Fruit fly (Drosophila melanogaster) whole organism, embryonic: ENCODE results near the gene CG3301.
A peak's percentile ranks its signal among the peaks of the same experiment; 100 is the strongest.

ENCODE experiments used
- Adf1 ChIP-seq: fragments of 200-800 bp; sonication (Bioruptor generic); IDR thresholded peaks from 2 replicates; pipeline ENCODE4 v1.3.6; 2022; ENCODE audit warnings: missing biosample characterization, missing genetic modification characterization
- B-H2 ChIP-seq: fragments of 200-800 bp; sonication (Bioruptor generic); optimal IDR thresholded peaks from 2 replicates; lab custom pipeline; 2018; ENCODE audit warnings: missing biosample characterization, mild to moderate bottlenecking, missing genetic modification characterization
- Bgb ChIP-seq: fragments of 200-800 bp; sonication (Bioruptor generic); IDR thresholded peaks from 2 replicates; pipeline ENCODE4 v1.3.6; 2022; ENCODE audit warnings: missing biosample characterization, missing genetic modification characterization; ENCODE audit not compliant: partially characterized antibody
- CG10366 ChIP-seq: fragments of 200-800 bp; sonication (Bioruptor generic); IDR thresholded peaks from 2 replicates; pipeline ENCODE4 v1.3.6; 2022; ENCODE audit warnings: missing biosample characterization, missing genetic modification characterization
- CG10959 ChIP-seq: fragments of 200-800 bp; sonication (Bioruptor generic); IDR thresholded peaks from 2 replicates; pipeline ENCODE4 v1.3.6; 2022; ENCODE audit warnings: missing biosample characterization, missing genetic modification characterization
- CG12155 ChIP-seq: fragments of 200-800 bp; sonication (Bioruptor generic); optimal IDR thresholded peaks from 3 replicates; lab custom pipeline; 2016; ENCODE audit warnings: missing biosample characterization, missing genetic modification characterization
- CG13424 ChIP-seq: fragments of 200-800 bp; sonication (Bioruptor generic); optimal IDR thresholded peaks from 2 replicates; lab custom pipeline; 2019; ENCODE audit warnings: missing biosample characterization, mild to moderate bottlenecking, missing genetic modification characterization, moderate library complexity
- CG14710 ChIP-seq: fragments of 200-800 bp; sonication (Bioruptor generic); optimal IDR thresholded peaks from 3 replicates; lab custom pipeline; 2019; ENCODE audit warnings: missing biosample characterization, mild to moderate bottlenecking, missing genetic modification characterization, moderate library complexity
- CG1602 ChIP-seq: fragments of 200-800 bp; sonication (Bioruptor generic); optimal IDR thresholded peaks from 3 replicates; lab custom pipeline; 2016; ENCODE audit warnings: missing biosample characterization, missing genetic modification characterization
- CG17568 ChIP-seq: fragments of 200-800 bp; sonication (Bioruptor generic); optimal IDR thresholded peaks from 2 replicates; lab custom pipeline; 2018; ENCODE audit warnings: missing biosample characterization, mild to moderate bottlenecking, missing genetic modification characterization, moderate library complexity
- CG18476 ChIP-seq: fragments of 200-800 bp; sonication (Bioruptor generic); optimal IDR thresholded peaks from 2 replicates; lab custom pipeline; 2016; ENCODE audit warnings: missing biosample characterization, mild to moderate bottlenecking, missing genetic modification characterization
- CG2129 ChIP-seq: fragments of 200-800 bp; sonication (Bioruptor generic); IDR thresholded peaks from 2 replicates; pipeline ENCODE4 v1.3.6; 2022; ENCODE audit warnings: missing biosample characterization, missing genetic modification characterization; ENCODE audit not compliant: partially characterized antibody
- CG2199 ChIP-seq: fragments of 200-800 bp; sonication (Bioruptor generic); IDR thresholded peaks from 3 replicates; pipeline ENCODE4 v1.3.6; 2022; ENCODE audit warnings: missing biosample characterization, missing genetic modification characterization
- CG2712 ChIP-seq: fragments of 200-800 bp; optimal IDR thresholded peaks from 3 replicates; lab custom pipeline; 2019; ENCODE audit warnings: missing biosample characterization, mild to moderate bottlenecking, missing genetic modification characterization, moderate library complexity
- CG30403 ChIP-seq: fragments of 200-800 bp; sonication (Bioruptor generic); optimal IDR thresholded peaks from 3 replicates; lab custom pipeline; 2016; ENCODE audit warnings: missing biosample characterization, missing genetic modification characterization
- CG32772 ChIP-seq: fragments of 200-800 bp; sonication (Bioruptor generic); IDR thresholded peaks from 2 replicates; pipeline ENCODE4 v1.3.6; 2022; ENCODE audit warnings: missing biosample characterization, missing genetic modification characterization
- CG3847 ChIP-seq: fragments of 200-800 bp; sonication (Bioruptor generic); IDR thresholded peaks from 2 replicates; pipeline ENCODE4 v1.3.6; 2022; ENCODE audit warnings: missing biosample characterization, missing genetic modification characterization
- CG4820 ChIP-seq: fragments of 200-800 bp; sonication (Bioruptor generic); optimal IDR thresholded peaks from 3 replicates; lab custom pipeline; 2016; ENCODE audit warnings: missing biosample characterization, missing genetic modification characterization
- CG5953 ChIP-seq: fragments of 200-800 bp; sonication (Bioruptor generic); IDR thresholded peaks from 2 replicates; pipeline ENCODE4 v1.3.6; 2022; ENCODE audit warnings: missing biosample characterization, missing genetic modification characterization
- CG6683 ChIP-seq: fragments of 200-800 bp; sonication (Bioruptor generic); optimal IDR thresholded peaks from 2 replicates; lab custom pipeline; 2017; ENCODE audit warnings: missing biosample characterization, mild to moderate bottlenecking, missing genetic modification characterization, missing genetic modification reagents
- CG7745 ChIP-seq: fragments of 200-800 bp; sonication (Bioruptor generic); optimal IDR thresholded peaks from 2 replicates; lab custom pipeline; 2018; ENCODE audit warnings: missing biosample characterization, mild to moderate bottlenecking, missing genetic modification characterization, moderate library complexity
- CG9215 ChIP-seq: fragments of 200-800 bp; sonication (Bioruptor generic); IDR thresholded peaks from 2 replicates; pipeline ENCODE4 v1.3.6; 2022; ENCODE audit warnings: missing biosample characterization, missing genetic modification characterization
- D19B ChIP-seq: fragments of 200-800 bp; sonication (Bioruptor generic); optimal IDR thresholded peaks from 2 replicates; lab custom pipeline; 2017; ENCODE audit warnings: missing biosample characterization, mild to moderate bottlenecking, missing genetic modification characterization
- Dek ChIP-seq: fragments of 200-800 bp; sonication (Bioruptor generic); optimal IDR thresholded peaks from 3 replicates; lab custom pipeline; 2019; ENCODE audit warnings: missing biosample characterization, mild to moderate bottlenecking, missing genetic modification characterization, moderate library complexity
- Hr51 ChIP-seq, 2 experiments: fragments of 200-800 bp; sonication (Bioruptor generic); optimal IDR thresholded peaks; 2 replicates in 1 of 2; 3 replicates in 1 of 2; lab custom pipeline; 2016 to 2018; ENCODE audit warnings: missing biosample characterization in 2 of 2, missing genetic modification characterization in 2 of 2, mild to moderate bottlenecking in 1 of 2, moderate library complexity in 1 of 2
- Lhr ChIP-seq: fragments of 200-800 bp; sonication (Bioruptor generic); optimal IDR thresholded peaks from 3 replicates; lab custom pipeline; 2017; ENCODE audit warnings: mild to moderate bottlenecking, missing biosample characterization, missing genetic modification reagents, missing genetic modification characterization
- Tbp ChIP-seq: fragments of >200 bp; optimal IDR thresholded peaks from 2 replicates; lab custom pipeline; 2018; ENCODE audit warnings: missing biosample characterization, missing genetic modification characterization
- Xbp1 ChIP-seq: fragments of 200-800 bp; sonication (Bioruptor generic); optimal IDR thresholded peaks from 3 replicates; lab custom pipeline; 2016; ENCODE audit warnings: missing biosample characterization, mild to moderate bottlenecking, missing genetic modification characterization
- ab ChIP-seq: fragments of 200-800 bp; sonication (Bioruptor generic); optimal IDR thresholded peaks from 2 replicates; lab custom pipeline; 2016; ENCODE audit warnings: missing biosample characterization, missing genetic modification characterization
- br ChIP-seq: fragments of >200 bp; optimal IDR thresholded peaks from 2 replicates; lab custom pipeline; 2017
- bsh ChIP-seq, 2 experiments: fragments of 200-800 bp; sonication (Bioruptor generic); optimal IDR thresholded peaks; 2 replicates each; lab custom pipeline; 2017 to 2018; ENCODE audit warnings: mild to moderate bottlenecking in 2 of 2, missing biosample characterization in 2 of 2, missing genetic modification characterization in 2 of 2, moderate library complexity in 1 of 2
- chif ChIP-seq, 2 experiments: fragments of 200-800 bp; sonication (Bioruptor generic); optimal IDR thresholded peaks; 3 replicates each; lab custom pipeline; 2016; ENCODE audit warnings: missing biosample characterization in 2 of 2, missing genetic modification characterization in 2 of 2
- dimm ChIP-seq: fragments of 200-800 bp; sonication (Bioruptor generic); IDR thresholded peaks from 2 replicates; pipeline ENCODE4 v1.3.6; 2022; ENCODE audit warnings: missing biosample characterization, missing genetic modification characterization
- dm ChIP-seq: fragments of 200-800 bp; sonication (Bioruptor generic); optimal IDR thresholded peaks from 3 replicates; lab custom pipeline; 2016; ENCODE audit warnings: missing biosample characterization, missing genetic modification characterization
- fd102C ChIP-seq: fragments of 200-800 bp; sonication (Bioruptor generic); optimal IDR thresholded peaks from 2 replicates; lab custom pipeline; 2018; ENCODE audit warnings: missing biosample characterization, mild to moderate bottlenecking, missing genetic modification characterization, moderate library complexity
- gfzf ChIP-seq: fragments of 200-800 bp; sonication (Bioruptor generic); optimal IDR thresholded peaks from 2 replicates; lab custom pipeline; 2016; ENCODE audit warnings: missing biosample characterization, mild to moderate bottlenecking, missing genetic modification characterization, moderate library complexity
- gt ChIP-seq: fragments of 200-800 bp; sonication (Bioruptor generic); IDR thresholded peaks from 2 replicates; pipeline ENCODE4 v1.3.6; 2022; ENCODE audit warnings: missing biosample characterization, missing genetic modification characterization
- kah ChIP-seq: fragments of 200-800 bp; sonication (Bioruptor generic); optimal IDR thresholded peaks from 2 replicates; lab custom pipeline; 2018; ENCODE audit warnings: missing biosample characterization, mild to moderate bottlenecking, missing genetic modification characterization
- kni ChIP-seq: fragments of 200-800 bp; sonication (Bioruptor generic); optimal IDR thresholded peaks from 3 replicates; lab custom pipeline; 2017; ENCODE audit warnings: mild to moderate bottlenecking, missing biosample characterization, missing genetic modification reagents, missing genetic modification characterization
- lbe ChIP-seq: fragments of 200-800 bp; sonication (Bioruptor generic); optimal IDR thresholded peaks from 2 replicates; lab custom pipeline; 2016; ENCODE audit warnings: missing biosample characterization, mild to moderate bottlenecking, missing genetic modification characterization
- lilli ChIP-seq: fragments of 200-800 bp; sonication (Bioruptor generic); optimal IDR thresholded peaks from 3 replicates; lab custom pipeline; 2016; ENCODE audit warnings: missing biosample characterization, missing genetic modification characterization
- nerfin-1 ChIP-seq: fragments of 200-800 bp; sonication (Bioruptor generic); optimal IDR thresholded peaks from 3 replicates; lab custom pipeline; 2019; ENCODE audit warnings: missing biosample characterization, mild to moderate bottlenecking, missing genetic modification characterization, moderate library complexity
- oc ChIP-seq: fragments of 200-800 bp; sonication (Bioruptor generic); optimal IDR thresholded peaks from 2 replicates; lab custom pipeline; 2018; ENCODE audit warnings: missing biosample characterization, mild to moderate bottlenecking, missing genetic modification characterization, moderate library complexity
- ranshi ChIP-seq: fragments of 200-800 bp; sonication (Bioruptor generic); IDR thresholded peaks from 2 replicates; pipeline ENCODE4 v1.3.6; 2022; ENCODE audit warnings: missing biosample characterization, missing genetic modification characterization
- salm ChIP-seq: fragments of 200-800 bp; sonication (Bioruptor generic); optimal IDR thresholded peaks from 2 replicates; lab custom pipeline; 2018; ENCODE audit warnings: missing biosample characterization, mild to moderate bottlenecking, missing genetic modification characterization
- ssp ChIP-seq: fragments of 200-800 bp; sonication (Bioruptor generic); IDR thresholded peaks from 2 replicates; pipeline ENCODE4 v1.3.6; 2022; ENCODE audit warnings: missing biosample characterization, missing genetic modification characterization
- tin ChIP-seq: fragments of 200-800 bp; sonication (Bioruptor generic); optimal IDR thresholded peaks from 3 replicates; lab custom pipeline; 2016; ENCODE audit warnings: missing biosample characterization, missing genetic modification characterization
- tio ChIP-seq: fragments of 200-800 bp; sonication (Bioruptor generic); optimal IDR thresholded peaks from 2 replicates; lab custom pipeline; 2017; ENCODE audit warnings: missing biosample characterization, missing genetic modification characterization, inconsistent platforms
- toy ChIP-seq: fragments of 200-800 bp; sonication (Bioruptor generic); IDR thresholded peaks from 2 replicates; pipeline ENCODE4 v1.3.6; 2022; ENCODE audit warnings: missing biosample characterization, missing genetic modification characterization
- vnd ChIP-seq: fragments of 200-800 bp; sonication (Bioruptor generic); IDR thresholded peaks from 3 replicates; pipeline ENCODE4 v1.3.6; 2022; ENCODE audit warnings: missing biosample characterization, missing genetic modification characterization; ENCODE audit not compliant: partially characterized antibody

The CG3301 gene

DNA sequence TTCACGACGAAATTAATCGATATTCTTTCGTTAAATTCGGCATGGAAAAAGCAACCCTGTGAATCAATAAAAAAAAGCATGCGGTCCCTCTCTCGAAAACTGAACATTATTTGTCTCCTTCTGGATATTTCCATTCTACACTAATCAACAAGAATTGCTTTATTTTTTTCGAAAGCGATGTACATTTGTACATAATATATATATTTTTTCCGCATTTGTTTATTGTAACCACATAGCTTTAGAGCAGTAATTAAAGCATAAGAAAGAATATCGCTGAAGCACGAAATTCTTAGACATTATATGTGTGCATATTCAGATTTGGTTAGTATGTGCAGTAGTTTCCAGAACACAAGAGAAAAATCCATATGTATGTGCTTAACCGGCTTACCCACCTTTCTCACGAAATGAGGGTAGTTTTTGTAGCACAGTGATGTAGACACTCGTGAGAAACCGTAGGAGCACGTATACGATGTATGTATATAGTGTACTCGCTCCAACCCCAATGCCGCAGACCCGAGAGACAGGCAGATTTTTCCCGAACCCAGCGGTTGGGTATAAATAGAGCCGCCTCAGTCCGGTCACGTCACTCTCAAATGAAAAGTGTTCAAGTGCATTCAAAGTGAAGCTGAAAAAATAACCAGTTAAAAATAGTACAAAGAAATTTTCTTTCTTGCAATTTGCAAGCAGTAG lies 20.1 kb upstream of the CG3301 start (continued):
- TF ChIP-seq Lhr (GFP tag; lab: Kevin White, UChicago) (peak; percentile 27), Dek (tag; lab: Kevin White, UChicago) (peak; percentile 55), chif (GFP tag; optimal IDR thresholded peaks at IDR 0.05; lab: Kevin White, UChicago) (peak; percentile 63 to 80), tio (GFP tag; lab: Kevin White, UChicago) (peak; percentile 85), CG4820 (GFP tag; lab: Kevin White, UChicago) (peak; percentile 59), lilli (GFP tag; lab: Kevin White, UChicago) (peak; percentile 84), CG5953 (GFP tag; lab: Robert Waterston, UW) (no peak), vnd (GFP tag; lab: Robert Waterston, UW) (no peak), CG14710 (tag; lab: Kevin White, UChicago) (peak; percentile 84), br (lab: Kevin White, UChicago) (no peak), Adf1 (GFP tag; lab: Robert Waterston, UW) (no peak), CG6683 (peak; percentile 68), CG17568 (GFP tag; lab: Kevin White, UChicago) (peak; percentile 87), toy (no peak), dm (GFP tag; lab: Kevin White, UChicago) (peak; percentile 43), CG13424 (peak; percentile 91), oc (peak; percentile 89), Xbp1 (peak; percentile 83), CG2712 (tag; lab: Kevin White, UChicago) (peak; percentile 92), ssp (GFP tag; lab: Robert Waterston, UW) (no peak), Hr51 (GFP tag; optimal IDR thresholded peaks at IDR 0.05; lab: Kevin White, UChicago) (peak; percentile 73 to 90), lbe (GFP tag; lab: Kevin White, UChicago) (peak; percentile 91), bsh (GFP tag; optimal IDR thresholded peaks at IDR 0.05; lab: Kevin White, UChicago) (peak; percentile 85 to 89), gt (GFP tag; lab: Robert Waterston, UW) (no peak), CG9215 (no peak), CG30403 (GFP tag; lab: Kevin White, UChicago) (peak; percentile 69), CG12155 (GFP tag; lab: Kevin White, UChicago) (peak; percentile 86), ranshi (GFP tag; lab: Robert Waterston, UW) (no peak), CG10959 (no peak), salm (tag; lab: Kevin White, UChicago) (peak; percentile 53), Bgb (GFP tag; lab: Robert Waterston, UW) (no peak), CG10366 (GFP tag; lab: Robert Waterston, UW) (no peak), kah (GFP tag; lab: Kevin White, UChicago) (peak; percentile 77), fd102C (GFP tag; lab: Kevin White, UChicago) (no peak), Tbp (GFP tag; lab: Kevin White, UChicago) (peak; percentile 89), CG1602 (GFP tag; lab: Kevin White, UChicago) (peak; percentile 81), gfzf (GFP tag; lab: Kevin White, UChicago) (no peak), B-H2 (GFP tag; lab: Kevin White, UChicago) (peak; percentile 81), dimm (GFP tag; lab: Robert Waterston, UW) (no peak), CG32772 (GFP tag; lab: Robert Waterston, UW) (no peak), CG2199 (GFP tag; lab: Robert Waterston, UW) (no peak), CG2129 (GFP tag; lab: Robert Waterston, UW) (no peak), CG3847 (no peak), tin (GFP tag; lab: Kevin White, UChicago) (peak; percentile 73), CG7745 (tag; lab: Kevin White, UChicago) (no peak), D19B (GFP tag; lab: Kevin White, UChicago) (peak; percentile 75), kni (GFP tag; lab: Kevin White, UChicago) (peak; percentile 75), CG18476 (GFP tag; lab: Kevin White, UChicago) (peak; percentile 84), ab (GFP tag; lab: Kevin White, UChicago) (no peak), nerfin-1 (peak; percentile 88)
